Worm (Caenorhabditis elegans): Measurements from ENCODE around the gene atf-7.

atf-7 gene

ce11 chrIII:4505726-4506125, 6.9 kb upstream of the atf-7 start (continued):
- TF ChIP-seq swsn-7 (tag; optimal IDR thresholded peaks at IDR 0.05) (peak; percentile 36), fkh-8 (tag; optimal IDR thresholded peaks at IDR 0.05) (peak; percentile 64)

- TF ChIP-seq elt-2 (tag; optimal IDR thresholded peaks at IDR 0.05) (no peak), fkh-4 (tag; optimal IDR thresholded peaks at IDR 0.05; ENCODE audit: borderline replicate concordance) (no peak), nhr-85 (tag) (peak; percentile 89), snpc-4 (tag; optimal IDR thresholded peaks at IDR 0.05) (no peak), rnt-1 (tag; optimal IDR thresholded peaks at IDR 0.05) (no peak), lin-15B (tag; optimal IDR thresholded peaks at IDR 0.05) (no peak), snu-23 (GFP tag; optimal IDR thresholded peaks at IDR 0.05) (peak; percentile 31), C16A3.4 (tag; optimal IDR thresholded peaks at IDR 0.05) (no peak), mef-2 (tag; optimal IDR thresholded peaks at IDR 0.05) (no peak), blmp-1 (tag; optimal IDR thresholded peaks at IDR 0.05) (peak; percentile 45), fos-1 (tag; optimal IDR thresholded peaks at IDR 0.05) (no peak), ceh-88 (GFP tag; IDR thresholded peaks at IDR 0.05) (no peak), pax-3 (tag; optimal IDR thresholded peaks at IDR 0.05) (no peak), egl-13 (tag; optimal IDR thresholded peaks at IDR 0.05) (no peak), lin-39 (tag; optimal IDR thresholded peaks at IDR 0.05) (no peak), ceh-82 (tag; optimal IDR thresholded peaks at IDR 0.05) (no peak), lin-13 (GFP tag; optimal IDR thresholded peaks at IDR 0.05) (no peak), sptf-1 (tag; optimal IDR thresholded peaks at IDR 0.05) (no peak), grh-1 (GFP tag; IDR thresholded peaks at IDR 0.05) (peak; percentile 12; the same call in 1 of the 2 replicates), tlp-1 (tag; optimal IDR thresholded peaks at IDR 0.05) (no peak), irx-1 (tag; optimal IDR thresholded peaks at IDR 0.05) (no peak), mdl-1 (tag; optimal IDR thresholded peaks at IDR 0.05) (peak in 1 of 2 experiments; percentile 7), mab-9 (GFP tag; IDR thresholded peaks at IDR 0.05) (no peak), nhr-76 (tag; optimal IDR thresholded peaks at IDR 0.05) (no peak), aha-1 (tag; optimal IDR thresholded peaks at IDR 0.05) (no peak), efl-1 (optimal IDR thresholded peaks at IDR 0.05) (no peak), efl-1 (GFP tag; optimal IDR thresholded peaks at IDR 0.05 in 1 of 2) (peak in 1 of 2 experiments; percentile 76), nhr-12 (tag; optimal IDR thresholded peaks at IDR 0.05) (no peak), ztf-11 (tag; optimal IDR thresholded peaks at IDR 0.05) (no peak), isw-1 (GFP tag; IDR thresholded peaks at IDR 0.05) (no peak), lin-14 (GFP tag; optimal IDR thresholded peaks at IDR 0.05) (peak; percentile 25), nhr-237 (tag; optimal IDR thresholded peaks at IDR 0.05) (no peak), swsn-7 (tag; optimal IDR thresholded peaks at IDR 0.05) (no peak), efl-3 (GFP tag; optimal IDR thresholded peaks at IDR 0.05) (no peak), C04F5.9 (tag; optimal IDR thresholded peaks at IDR 0.05) (no peak), F16B12.6 (tag; optimal IDR thresholded peaks at IDR 0.05) (no peak), fkh-10 (GFP tag; optimal IDR thresholded peaks at IDR 0.05) (no peak), lin-35 (GFP tag; optimal IDR thresholded peaks at IDR 0.05) (peak in 1 of 2 experiments; percentile 18), xbp-1 (tag; optimal IDR thresholded peaks at IDR 0.05) (no peak), ceh-8 (GFP tag; optimal IDR thresholded peaks at IDR 0.05) (no peak), dsc-1 (tag; optimal IDR thresholded peaks at IDR 0.05) (no peak), nhr-77 (tag; optimal IDR thresholded peaks at IDR 0.05) (no peak), ztf-4 (tag; optimal IDR thresholded peaks at IDR 0.05) (peak; percentile 10), jun-1 (tag; optimal IDR thresholded peaks at IDR 0.05) (no peak), nhr-19 (GFP tag; conservative IDR thresholded peaks at IDR 0.05) (no peak), unc-130 (tag; optimal IDR thresholded peaks at IDR 0.05) (no peak), egl-27 (tag; optimal IDR thresholded peaks at IDR 0.05) (no peak), elt-3 (tag; optimal IDR thresholded peaks at IDR 0.05) (no peak), nhr-90 (tag; optimal IDR thresholded peaks at IDR 0.05; ENCODE audit: poor library complexity) (no peak), unc-98 (GFP tag; IDR thresholded peaks at IDR 0.05) (no peak), nhr-28 (tag; optimal IDR thresholded peaks at IDR 0.05) (no peak)
Measured at ce11 chrIII:4504934-4505484, 6.2 kb upstream of the atf-7 start.

All from whole organism, L1 larva.